Worm (Caenorhabditis elegans) whole organism, young adult: ENCODE results near the gene T21E8.4.

Experiments
- K12H6.12 ChIP-seq: fragments of 200-800 bp; sonication (Bioruptor generic); optimal IDR thresholded peaks from 2 replicates; lab custom pipeline; 2018; ENCODE audit warnings: mild to moderate bottlenecking, missing genetic modification characterization, missing compliant biosample characterization
- athp-1 ChIP-seq: sonication (generic microtip); optimal IDR thresholded peaks from 2 replicates; lab custom pipeline; 2017; ENCODE audit warnings: mild to moderate bottlenecking, missing genetic modification characterization, missing compliant biosample characterization
- attf-3 ChIP-seq: fragments of 200-800 bp; sonication (Bioruptor generic); conservative IDR thresholded peaks from 2 replicates; pipeline ENCODE4 v1.3.6; 2022; ENCODE audit warnings: missing genetic modification reagents, missing genetic modification characterization, missing compliant biosample characterization
- bed-2 ChIP-seq: fragments of 200-800 bp; sonication (Bioruptor generic); IDR thresholded peaks from 2 replicates; pipeline ENCODE4 v1.3.6; 2022; ENCODE audit warnings: missing genetic modification reagents, missing genetic modification characterization, missing compliant biosample characterization
- ccch-3 ChIP-seq: fragments of 200-800 bp; sonication (Bioruptor generic); optimal IDR thresholded peaks from 2 replicates; lab custom pipeline; 2018; ENCODE audit warnings: mild to moderate bottlenecking, missing genetic modification characterization, missing compliant biosample characterization
- die-1 ChIP-seq: sonication (generic microtip); optimal IDR thresholded peaks from 2 replicates; lab custom pipeline; 2016; ENCODE audit warnings: missing genotype, mild to moderate bottlenecking, missing genetic modification characterization, missing compliant biosample characterization
- efl-1 ChIP-seq: fragments of 150-350 bp; optimal IDR thresholded peaks from 2 replicates; lab custom pipeline; 2014; ENCODE audit warnings: missing biosample characterization, missing genetic modification reagents, missing genetic modification characterization
- madf-3 ChIP-seq: fragments of 200-800 bp; sonication (Bioruptor generic); IDR thresholded peaks from 2 replicates; pipeline ENCODE4 v1.3.6; 2022; ENCODE audit warnings: missing genetic modification reagents, missing genetic modification characterization, missing compliant biosample characterization
- repo-1 ChIP-seq: sonication (generic microtip); optimal IDR thresholded peaks from 2 replicates; lab custom pipeline; 2017; ENCODE audit warnings: mild to moderate bottlenecking, missing genetic modification characterization, missing compliant biosample characterization
- snpc-4 ChIP-seq, 5 experiments: fragments of 150-350 bp in 1 of 5; sonication (generic microtip) in 4 of 5; optimal IDR thresholded peaks; 2 replicates each; lab custom pipeline; 2014 to 2018; ENCODE audit warnings: missing genetic modification characterization in 5 of 5, missing biosample characterization in 3 of 5, antibody characterized with exemption in 2 of 5, mild to moderate bottlenecking in 2 of 5, missing compliant biosample characterization in 2 of 5, missing genotype in 2 of 5, moderate library complexity in 2 of 5, missing genetic modification reagents in 1 of 5
- unc-130 ChIP-seq: sonication (generic microtip); optimal IDR thresholded peaks from 2 replicates; lab custom pipeline; 2016; ENCODE audit warnings: missing genetic modification reagents, missing genetic modification characterization, missing compliant biosample characterization

ce11 chrX:10927136-10927535 is 46.5 kb downstream of the T21E8.4 start:
- TF ChIP-seq die-1, result no peak
- TF ChIP-seq K12H6.12 (tag; lab: Kevin White, UChicago), result no peak
- TF ChIP-seq attf-3, result no peak
- no peak for TF ChIP-seq athp-1 (tag; lab: Kevin White, UChicago)
- no peak for TF ChIP-seq repo-1 (tag; lab: Kevin White, UChicago)
- no peak for TF ChIP-seq ccch-3
- no peak for TF ChIP-seq snpc-4 (GFP tag; optimal IDR thresholded peaks at IDR 0.05; lab: Kevin White, UChicago)
- no peak for TF ChIP-seq snpc-4 (tag; optimal IDR thresholded peaks at IDR 0.05; lab: Kevin White, UChicago)
- TF ChIP-seq unc-130 (GFP tag; lab: Kevin White, UChicago), result no peak
- TF ChIP-seq madf-3 (GFP tag; lab: Robert Waterston, UW), result no peak
- no peak for TF ChIP-seq efl-1 (GFP tag; lab: Kevin White, UChicago)
- no peak for TF ChIP-seq bed-2 (GFP tag; lab: Robert Waterston, UW)
